Fruit fly (Drosophila melanogaster) whole organism, embryonic: ENCODE measurements around the gene Uck.
A peak's percentile ranks its signal among the peaks of the same experiment; 100 is the strongest.

Experiments used
- CG11398 ChIP-seq: fragments of 200-800 bp; sonication (Bioruptor generic); optimal IDR thresholded peaks from 2 replicates; lab custom pipeline; 2016; ENCODE audit warnings: missing biosample characterization, missing genetic modification characterization
- CG11695 ChIP-seq: fragments of 200-800 bp; sonication (Bioruptor generic); IDR thresholded peaks from 3 replicates; pipeline ENCODE4 v1.3.6; 2022; ENCODE audit warnings: missing biosample characterization, missing genetic modification characterization
- CG1233 ChIP-seq: fragments of 200-800 bp; sonication (Bioruptor generic); optimal IDR thresholded peaks from 4 replicates; lab custom pipeline; 2018; ENCODE audit warnings: missing biosample characterization, mild to moderate bottlenecking, missing genetic modification characterization
- CG13287 ChIP-seq: fragments of 200-800 bp; sonication (Bioruptor generic); IDR thresholded peaks from 2 replicates; pipeline ENCODE4 v1.3.6; 2022; ENCODE audit warnings: missing biosample characterization, missing genetic modification characterization; ENCODE audit not compliant: partially characterized antibody
- CG17829 ChIP-seq: fragments of 200-800 bp; optimal IDR thresholded peaks from 2 replicates; lab custom pipeline; 2019; ENCODE audit warnings: missing biosample characterization, mild to moderate bottlenecking, missing genetic modification characterization, moderate library complexity
- CG18599 ChIP-seq: fragments of 200-800 bp; sonication (Bioruptor generic); optimal IDR thresholded peaks from 3 replicates; lab custom pipeline; 2017; ENCODE audit warnings: missing biosample characterization, missing genetic modification characterization, mild to moderate bottlenecking, moderate library complexity, missing genetic modification reagents
- CG2129 ChIP-seq: fragments of 200-800 bp; sonication (Bioruptor generic); IDR thresholded peaks from 2 replicates; pipeline ENCODE4 v1.3.6; 2022; ENCODE audit warnings: missing biosample characterization, missing genetic modification characterization; ENCODE audit not compliant: partially characterized antibody
- CG32772 ChIP-seq: fragments of 200-800 bp; sonication (Bioruptor generic); IDR thresholded peaks from 2 replicates; pipeline ENCODE4 v1.3.6; 2022; ENCODE audit warnings: missing biosample characterization, missing genetic modification characterization
- CG3847 ChIP-seq: fragments of 200-800 bp; sonication (Bioruptor generic); IDR thresholded peaks from 2 replicates; pipeline ENCODE4 v1.3.6; 2022; ENCODE audit warnings: missing biosample characterization, missing genetic modification characterization
- CG7987 ChIP-seq: fragments of 200-800 bp; sonication (Bioruptor generic); optimal IDR thresholded peaks from 2 replicates; lab custom pipeline; 2018; ENCODE audit warnings: missing biosample characterization, mild to moderate bottlenecking, missing genetic modification characterization, moderate library complexity
- CG9817 ChIP-seq: fragments of 200-800 bp; sonication (Bioruptor generic); optimal IDR thresholded peaks from 2 replicates; lab custom pipeline; 2018; ENCODE audit warnings: missing biosample characterization, mild to moderate bottlenecking, missing genetic modification characterization, moderate library complexity
- Doc2 ChIP-seq: fragments of 200-800 bp; sonication (Bioruptor generic); IDR thresholded peaks from 2 replicates; pipeline ENCODE4 v1.3.6; 2022; ENCODE audit warnings: missing biosample characterization, missing genetic modification characterization
- Drgx ChIP-seq: fragments of 200-800 bp; sonication (Bioruptor generic); IDR thresholded peaks from 2 replicates; pipeline ENCODE4 v1.3.6; 2022; ENCODE audit warnings: missing biosample characterization, missing genetic modification characterization
- Fer1 ChIP-seq: fragments of 200-800 bp; sonication (Bioruptor generic); optimal IDR thresholded peaks from 2 replicates; lab custom pipeline; 2017; ENCODE audit warnings: missing biosample characterization, mild to moderate bottlenecking, missing genetic modification characterization
- Hsf ChIP-seq: fragments of 200-800 bp; sonication (Bioruptor generic); optimal IDR thresholded peaks from 3 replicates; lab custom pipeline; 2016; ENCODE audit warnings: missing biosample characterization, missing genetic modification characterization
- MBD-R2 ChIP-seq: fragments of 200-800 bp; sonication (Bioruptor generic); IDR thresholded peaks from 2 replicates; pipeline ENCODE4 v1.3.6; 2022; ENCODE audit warnings: missing biosample characterization, missing genetic modification characterization
- Mad ChIP-seq: fragments of 200-800 bp; sonication (Bioruptor generic); optimal IDR thresholded peaks from 2 replicates; lab custom pipeline; 2016; ENCODE audit warnings: missing biosample characterization, missing genetic modification characterization
- Max ChIP-seq: fragments of 200-800 bp; sonication (Bioruptor generic); optimal IDR thresholded peaks from 2 replicates; lab custom pipeline; 2016; ENCODE audit warnings: missing biosample characterization, mild to moderate bottlenecking, missing genetic modification characterization
- Mes4 ChIP-seq: fragments of 200-800 bp; sonication (Bioruptor generic); optimal IDR thresholded peaks from 2 replicates; lab custom pipeline; 2016; ENCODE audit warnings: missing biosample characterization, missing genetic modification characterization
- Nf-YB ChIP-seq: fragments of 200-800 bp; sonication (Bioruptor generic); optimal IDR thresholded peaks from 3 replicates; lab custom pipeline; 2019; ENCODE audit warnings: missing biosample characterization, mild to moderate bottlenecking, missing genetic modification characterization, moderate library complexity
- Oaz ChIP-seq: fragments of 200-800 bp; sonication (Bioruptor generic); IDR thresholded peaks from 2 replicates; pipeline ENCODE4 v1.3.6; 2022; ENCODE audit warnings: missing biosample characterization, missing genetic modification characterization
- Pdp1 ChIP-seq, 2 experiments: fragments of 200-800 bp; sonication (Bioruptor generic); optimal IDR thresholded peaks; 3 replicates each; lab custom pipeline; 2016; ENCODE audit warnings: missing biosample characterization in 2 of 2, missing genetic modification characterization in 2 of 2, mild to moderate bottlenecking in 1 of 2, moderate library complexity in 1 of 2
- YL-1 ChIP-seq: fragments of 200-800 bp; sonication (Bioruptor generic); optimal IDR thresholded peaks from 3 replicates; lab custom pipeline; 2017; ENCODE audit warnings: missing biosample characterization, mild to moderate bottlenecking, missing genetic modification characterization
- cato ChIP-seq: fragments of 200-800 bp; sonication (Bioruptor generic); optimal IDR thresholded peaks from 2 replicates; lab custom pipeline; 2016; ENCODE audit warnings: missing biosample characterization, missing genetic modification characterization, borderline replicate concordance
- chm ChIP-seq: fragments of 200-800 bp; sonication (Bioruptor generic); IDR thresholded peaks from 2 replicates; pipeline ENCODE4 v1.3.6; 2022; ENCODE audit warnings: missing biosample characterization, missing genetic modification characterization
- cwo ChIP-seq: fragments of 200-800 bp; sonication (Bioruptor generic); optimal IDR thresholded peaks from 3 replicates; lab custom pipeline; 2017; ENCODE audit warnings: missing biosample characterization, missing genetic modification characterization, mild to moderate bottlenecking, moderate library complexity, missing genetic modification reagents
- dan ChIP-seq: fragments of 200-800 bp; sonication (Bioruptor generic); IDR thresholded peaks from 2 replicates; pipeline ENCODE4 v1.3.6; 2022; ENCODE audit warnings: missing biosample characterization, missing genetic modification characterization
- en ChIP-seq: fragments of 200-800 bp; sonication (Bioruptor generic); optimal IDR thresholded peaks from 2 replicates; lab custom pipeline; 2016; ENCODE audit warnings: missing biosample characterization, missing genetic modification characterization
- fd102C ChIP-seq: fragments of 200-800 bp; sonication (Bioruptor generic); optimal IDR thresholded peaks from 2 replicates; lab custom pipeline; 2018; ENCODE audit warnings: missing biosample characterization, mild to moderate bottlenecking, missing genetic modification characterization, moderate library complexity
- gsb ChIP-seq: fragments of 200-800 bp; sonication (Bioruptor generic); IDR thresholded peaks from 2 replicates; pipeline ENCODE4 v1.3.6; 2022; ENCODE audit warnings: missing biosample characterization, missing genetic modification characterization
- h ChIP-seq: fragments of >200 bp; optimal IDR thresholded peaks from 2 replicates; lab custom pipeline; 2017
- hbn ChIP-seq: fragments of 200-800 bp; sonication (Bioruptor generic); IDR thresholded peaks from 2 replicates; pipeline ENCODE4 v1.3.6; 2022; ENCODE audit warnings: missing biosample characterization, missing genetic modification characterization; ENCODE audit not compliant: partially characterized antibody
- hkb ChIP-seq, 2 experiments: fragments of 200-800 bp in 1 of 2; fragments of >200 bp in 1 of 2; sonication (Bioruptor generic) in 1 of 2; IDR thresholded peaks in 1 of 2; optimal IDR thresholded peaks in 1 of 2; 2 replicates each; pipeline versions ENCODE4 v1.3.6 to Lab custom; 2017 to 2022; ENCODE audit warnings: missing biosample characterization in 1 of 2, missing genetic modification characterization in 1 of 2
- jigr1 ChIP-seq: fragments of 200-800 bp; sonication (Bioruptor generic); IDR thresholded peaks from 3 replicates; pipeline ENCODE4 v1.3.6; 2022; ENCODE audit warnings: missing biosample characterization, missing genetic modification characterization
- kni ChIP-seq: fragments of 200-800 bp; sonication (Bioruptor generic); optimal IDR thresholded peaks from 3 replicates; lab custom pipeline; 2017; ENCODE audit warnings: mild to moderate bottlenecking, missing biosample characterization, missing genetic modification reagents, missing genetic modification characterization
- lab ChIP-seq: fragments of 200-800 bp; sonication (Bioruptor generic); optimal IDR thresholded peaks from 3 replicates; lab custom pipeline; 2017; ENCODE audit warnings: missing biosample characterization, missing genetic modification characterization, mild to moderate bottlenecking, moderate library complexity, missing genetic modification reagents
- lilli ChIP-seq: fragments of 200-800 bp; sonication (Bioruptor generic); optimal IDR thresholded peaks from 3 replicates; lab custom pipeline; 2016; ENCODE audit warnings: missing biosample characterization, missing genetic modification characterization
- p53 ChIP-seq: fragments of 200-800 bp; sonication (Bioruptor generic); optimal IDR thresholded peaks from 2 replicates; lab custom pipeline; 2016; ENCODE audit warnings: missing biosample characterization, missing genetic modification characterization
- peb ChIP-seq: fragments of 200-800 bp; sonication (Bioruptor generic); IDR thresholded peaks from 2 replicates; pipeline ENCODE4 v1.3.6; 2022; ENCODE audit warnings: missing biosample characterization, missing genetic modification characterization
- pita ChIP-seq: fragments of 200-800 bp; sonication (Bioruptor generic); optimal IDR thresholded peaks from 2 replicates; lab custom pipeline; 2017; ENCODE audit warnings: missing biosample characterization, mild to moderate bottlenecking, missing genetic modification characterization
- prd ChIP-seq, 3 experiments: fragments of >200 bp in 2 of 3; fragments of 200-800 bp in 1 of 3; sonication (Bioruptor generic) in 1 of 3; optimal IDR thresholded peaks in 2 of 3; IDR thresholded peaks in 1 of 3; 2 replicates in 2 of 3; 3 replicates in 1 of 3; pipeline versions ENCODE4 v1.3.6 to Lab custom; 2017 to 2022; ENCODE audit warnings: missing biosample characterization in 1 of 3, missing genetic modification characterization in 1 of 3
- pros ChIP-seq: fragments of 200-800 bp; sonication (Bioruptor generic); optimal IDR thresholded peaks from 3 replicates; lab custom pipeline; 2019; ENCODE audit warnings: missing biosample characterization, mild to moderate bottlenecking, missing genetic modification characterization, moderate library complexity
- pzg ChIP-seq: fragments of 200-800 bp; sonication (Bioruptor generic); optimal IDR thresholded peaks from 3 replicates; lab custom pipeline; 2018; ENCODE audit warnings: missing biosample characterization, mild to moderate bottlenecking, missing genetic modification characterization, moderate library complexity
- rib ChIP-seq: fragments of 200-800 bp; sonication (Bioruptor generic); IDR thresholded peaks from 2 replicates; pipeline ENCODE4 v1.3.6; 2022; ENCODE audit warnings: missing biosample characterization, missing genetic modification characterization
- shn ChIP-seq: fragments of 200-800 bp; sonication (Bioruptor generic); optimal IDR thresholded peaks from 3 replicates; lab custom pipeline; 2016; ENCODE audit warnings: missing biosample characterization, missing genetic modification characterization
- ssp ChIP-seq: fragments of 200-800 bp; sonication (Bioruptor generic); IDR thresholded peaks from 2 replicates; pipeline ENCODE4 v1.3.6; 2022; ENCODE audit warnings: missing biosample characterization, missing genetic modification characterization
- tap ChIP-seq: fragments of 200-800 bp; optimal IDR thresholded peaks from 3 replicates; lab custom pipeline; 2019; ENCODE audit warnings: missing biosample characterization, mild to moderate bottlenecking, missing genetic modification characterization, moderate library complexity
- usp ChIP-seq: fragments of >200 bp; optimal IDR thresholded peaks from 2 replicates; lab custom pipeline; 2017; ENCODE audit warnings: missing biosample characterization, missing genetic modification characterization
- wor ChIP-seq: fragments of 200-800 bp; sonication (Bioruptor generic); IDR thresholded peaks from 2 replicates; pipeline ENCODE4 v1.3.6; 2022; ENCODE audit warnings: missing biosample characterization, missing genetic modification characterization

Uck gene

dm6 chr3R:24319632-24320341 is 29.8 kb downstream of the Uck start (continued):
- no peak for TF ChIP-seq CG7987 (GFP tag; lab: Kevin White, UChicago)
- TF ChIP-seq Fer1 (GFP tag; lab: Kevin White, UChicago), result no peak
- TF ChIP-seq CG1233 (GFP tag; lab: Kevin White, UChicago), result no peak
- TF ChIP-seq CG11695 (GFP tag; lab: Robert Waterston, UW), result no peak
- no peak for TF ChIP-seq p53
- no peak for TF ChIP-seq CG2129
- TF ChIP-seq prd (optimal IDR thresholded peaks at IDR 0.05; lab: Kevin White, UChicago), result no peak
- TF ChIP-seq prd (GFP tag; IDR thresholded peaks at IDR 0.05; lab: Robert Waterston, UW), result no peak
- TF ChIP-seq CG13287 (GFP tag; lab: Robert Waterston, UW), result no peak
- no peak for TF ChIP-seq CG3847
- TF ChIP-seq Oaz (GFP tag; lab: Robert Waterston, UW), result no peak
- 0 out of 2 replicates have a peak, but pooled peaks have one; percentile 8 for TF ChIP-seq chm (GFP tag; lab: Robert Waterston, UW)
- TF ChIP-seq dan (GFP tag; lab: Robert Waterston, UW), result no peak
- TF ChIP-seq CG9817 (tag; lab: Kevin White, UChicago), result no peak
- no peak for TF ChIP-seq tap (tag; lab: Kevin White, UChicago)
- TF ChIP-seq rib (GFP tag; lab: Robert Waterston, UW), result no peak
- TF ChIP-seq shn, result peak; percentile 9
- no peak for TF ChIP-seq CG18599 (GFP tag; lab: Kevin White, UChicago)
- peak; percentile 38; the same call in 1 of the 2 replicates for TF ChIP-seq CG32772
- TF ChIP-seq Max (GFP tag; lab: Kevin White, UChicago), result no peak
- TF ChIP-seq CG11398 (GFP tag; lab: Kevin White, UChicago), result no peak
- no peak for TF ChIP-seq ssp (GFP tag; lab: Robert Waterston, UW)
- no peak for TF ChIP-seq fd102C (GFP tag; lab: Kevin White, UChicago)
- TF ChIP-seq Mes4 (GFP tag; lab: Kevin White, UChicago), result no peak
- no peak for TF ChIP-seq usp (GFP tag; lab: Kevin White, UChicago)
- no peak for TF ChIP-seq pita (GFP tag; lab: Kevin White, UChicago)
- TF ChIP-seq h (lab: Kevin White, UChicago), result no peak
- no peak for TF ChIP-seq Hsf (GFP tag; lab: Kevin White, UChicago)
- TF ChIP-seq YL-1, result no peak
- no peak for TF ChIP-seq gsb (GFP tag; lab: Robert Waterston, UW)
- TF ChIP-seq pros (GFP tag; lab: Kevin White, UChicago), result no peak
- TF ChIP-seq kni (GFP tag; lab: Kevin White, UChicago), result no peak
- no peak for TF ChIP-seq cato (GFP tag; lab: Kevin White, UChicago)
- no peak for TF ChIP-seq jigr1 (GFP tag; lab: Robert Waterston, UW)
- TF ChIP-seq CG17829 (tag; lab: Kevin White, UChicago), result no peak
- no peak for TF ChIP-seq Nf-YB (GFP tag; lab: Kevin White, UChicago)
- no peak for TF ChIP-seq pzg
- TF ChIP-seq Mad (GFP tag; lab: Kevin White, UChicago), result no peak
- no peak for TF ChIP-seq wor (GFP tag; lab: Robert Waterston, UW)
- TF ChIP-seq Drgx (GFP tag; lab: Robert Waterston, UW), result no peak
- no peak for TF ChIP-seq peb
- no peak for TF ChIP-seq MBD-R2 (GFP tag; lab: Robert Waterston, UW)
- TF ChIP-seq Pdp1 (GFP tag; optimal IDR thresholded peaks at IDR 0.05; lab: Kevin White, UChicago), result peak in 1 of 2 experiments; percentile 99
- TF ChIP-seq hkb (optimal IDR thresholded peaks at IDR 0.05; lab: Kevin White, UChicago), result no peak
- no peak for TF ChIP-seq hkb (GFP tag; IDR thresholded peaks at IDR 0.05; lab: Robert Waterston, UW)
- TF ChIP-seq lab (GFP tag; lab: Kevin White, UChicago), result no peak
- TF ChIP-seq cwo (GFP tag; lab: Kevin White, UChicago), result no peak
- peak; percentile 12 for TF ChIP-seq en
- TF ChIP-seq hbn (GFP tag; lab: Robert Waterston, UW), result no peak
- no peak for TF ChIP-seq lilli (GFP tag; lab: Kevin White, UChicago)
- no peak for TF ChIP-seq Doc2 (GFP tag; lab: Robert Waterston, UW)
